Fruit fly (Drosophila melanogaster) whole organism, embryonic: ENCODE measurements around the gene CG4914.

Source experiments
- ATbp ChIP-seq: fragments of 200-800 bp; sonication (Bioruptor generic); optimal IDR thresholded peaks from 2 replicates; lab custom pipeline; 2017; ENCODE audit warnings: missing biosample characterization, mild to moderate bottlenecking, missing genetic modification characterization, missing genetic modification reagents
- CG1024 ChIP-seq: fragments of 200-800 bp; sonication (Bioruptor generic); IDR thresholded peaks from 2 replicates; pipeline ENCODE4 v1.3.6; 2022; ENCODE audit warnings: missing biosample characterization, missing genetic modification characterization
- CG14710 ChIP-seq: fragments of 200-800 bp; sonication (Bioruptor generic); optimal IDR thresholded peaks from 3 replicates; lab custom pipeline; 2019; ENCODE audit warnings: missing biosample characterization, mild to moderate bottlenecking, missing genetic modification characterization, moderate library complexity
- CG17359 ChIP-seq: fragments of 200-800 bp; sonication (Bioruptor generic); optimal IDR thresholded peaks from 3 replicates; lab custom pipeline; 2018; ENCODE audit warnings: missing biosample characterization, mild to moderate bottlenecking, missing genetic modification characterization, moderate library complexity
- CG2678 ChIP-seq: fragments of 200-800 bp; sonication (Bioruptor generic); optimal IDR thresholded peaks from 3 replicates; lab custom pipeline; 2019; ENCODE audit warnings: missing biosample characterization, mild to moderate bottlenecking, missing genetic modification characterization, moderate library complexity
- CG7372 ChIP-seq: fragments of 200-800 bp; sonication (Bioruptor generic); IDR thresholded peaks from 2 replicates; pipeline ENCODE4 v1.3.6; 2022; ENCODE audit warnings: missing biosample characterization, missing genetic modification characterization
- Ets97D ChIP-seq: fragments of 200-800 bp; sonication (Bioruptor generic); optimal IDR thresholded peaks from 3 replicates; lab custom pipeline; 2016; ENCODE audit warnings: missing biosample characterization, missing genetic modification characterization

DNA sequence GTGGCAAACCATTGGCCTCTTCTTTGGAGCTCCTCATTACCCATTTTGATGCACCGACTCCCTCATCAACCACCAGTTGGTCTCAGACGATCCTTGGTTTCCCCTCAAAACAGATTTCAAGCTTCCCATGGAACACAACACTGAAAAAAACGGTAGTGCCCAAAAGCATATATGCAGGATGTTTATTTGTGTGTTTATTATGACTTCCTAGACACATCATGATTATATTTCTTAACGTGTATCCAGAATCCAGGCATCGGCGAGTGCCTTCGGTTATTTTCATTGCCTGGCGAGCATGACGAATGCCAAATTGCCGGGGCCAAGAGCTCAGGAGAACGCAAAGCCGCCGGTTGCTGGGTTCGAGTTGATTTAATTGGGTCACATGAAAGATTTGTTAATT, 38.2 kb downstream of the CG4914 start:
- TF ChIP-seq CG2678 (tag; lab: Kevin White, UChicago) (no peak), Ets97D (GFP tag; lab: Kevin White, UChicago) (no peak), CG7372 (GFP tag; lab: Robert Waterston, UW) (no peak), CG1024 (GFP tag; lab: Robert Waterston, UW) (no peak), CG17359 (tag; lab: Kevin White, UChicago) (no peak), ATbp (GFP tag; lab: Kevin White, UChicago) (no peak), CG14710 (tag; lab: Kevin White, UChicago) (no peak)
